Fruit fly (Drosophila melanogaster) whole organism, prepupa: ENCODE results near the gene CG7943.

Experiments used
- acj6 ChIP-seq: fragments of 200-800 bp; sonication (Bioruptor generic); optimal IDR thresholded peaks from 3 replicates; lab custom pipeline; 2016; ENCODE audit warnings: missing biosample characterization, missing genetic modification characterization
- fd59A ChIP-seq: fragments of 200-800 bp; sonication (Bioruptor generic); optimal IDR thresholded peaks from 2 replicates; lab custom pipeline; 2017; ENCODE audit warnings: missing biosample characterization, mild to moderate bottlenecking, missing genetic modification characterization, missing genetic modification reagents

- TF ChIP-seq acj6 (no peak), fd59A (GFP tag; lab: Kevin White, UChicago) (no peak)
Observed at dm6 chr3R:30070198-30070597, 23.9 kb downstream of the CG7943 start.
